Worm (Caenorhabditis elegans) whole organism, L3 larva: Measurements from ENCODE around the gene nekl-3.

Experiments
- R02D3.7 ChIP-seq: fragments of 150-350 bp; optimal IDR thresholded peaks from 2 replicates; lab custom pipeline; 2014; ENCODE audit warnings: missing biosample characterization, missing genetic modification characterization
- ceh-16 ChIP-seq: sonication (generic microtip); optimal IDR thresholded peaks from 2 replicates; lab custom pipeline; 2017; ENCODE audit warnings: missing biosample characterization, missing genetic modification characterization
- ceh-28 ChIP-seq: fragments of 150-350 bp; optimal IDR thresholded peaks from 2 replicates; lab custom pipeline; 2014; ENCODE audit warnings: missing biosample characterization, missing genetic modification reagents, missing genetic modification characterization
- ceh-82 ChIP-seq: fragments of 150-350 bp; optimal IDR thresholded peaks from 2 replicates; lab custom pipeline; 2014; ENCODE audit warnings: missing biosample characterization, missing genetic modification characterization
- ceh-9 ChIP-seq: sonication (generic microtip); optimal IDR thresholded peaks from 2 replicates; lab custom pipeline; 2018; ENCODE audit warnings: missing biosample characterization, missing genetic modification characterization
- egl-5 ChIP-seq: fragments of 150-350 bp; optimal IDR thresholded peaks from 2 replicates; lab custom pipeline; 2017; ENCODE audit warnings: missing biosample characterization, missing genetic modification reagents, missing genetic modification characterization, inconsistent platforms
- elt-1 ChIP-seq: fragments of 150-350 bp; optimal IDR thresholded peaks from 2 replicates; lab custom pipeline; 2014; ENCODE audit warnings: missing biosample characterization, missing genetic modification characterization
- elt-2 ChIP-seq: sonication (generic microtip); optimal IDR thresholded peaks from 2 replicates; lab custom pipeline; 2016; ENCODE audit warnings: missing genetic modification reagents, mild to moderate bottlenecking, missing genetic modification characterization, missing compliant biosample characterization
- elt-3 ChIP-seq, 3 experiments: fragments of 150-350 bp in 1 of 3; sonication (generic microtip) in 2 of 3; optimal IDR thresholded peaks; 2 replicates in 2 of 3; 4 replicates in 1 of 3; lab custom pipeline; 2014 to 2017; ENCODE audit warnings: missing biosample characterization in 3 of 3, missing genetic modification characterization in 3 of 3
- eor-1 ChIP-seq, 2 experiments: fragments of 150-350 bp; optimal IDR thresholded peaks; 2 replicates each; lab custom pipeline; 2014 to 2018; ENCODE audit warnings: missing biosample characterization in 2 of 2, missing genetic modification characterization in 2 of 2
- fkh-2 ChIP-seq: fragments of 150-350 bp; optimal IDR thresholded peaks from 2 replicates; lab custom pipeline; 2014; ENCODE audit warnings: missing biosample characterization, missing genetic modification reagents, missing genetic modification characterization
- jun-1 ChIP-seq: fragments of 150-350 bp; optimal IDR thresholded peaks from 2 replicates; lab custom pipeline; 2014; ENCODE audit warnings: missing biosample characterization, missing genetic modification reagents, missing genetic modification characterization
- lin-15B ChIP-seq: fragments of 150-350 bp; optimal IDR thresholded peaks from 2 replicates; lab custom pipeline; 2014; ENCODE audit warnings: missing biosample characterization, missing genetic modification characterization
- lsy-12 ChIP-seq: sonication (generic microtip); optimal IDR thresholded peaks from 2 replicates; lab custom pipeline; 2016; ENCODE audit warnings: mild to moderate bottlenecking, missing genetic modification characterization, missing compliant biosample characterization
- mdl-1 ChIP-seq: fragments of 150-350 bp; optimal IDR thresholded peaks from 2 replicates; lab custom pipeline; 2014; ENCODE audit warnings: missing biosample characterization, missing genetic modification characterization
- mml-1 ChIP-seq: fragments of 150-350 bp; sonication (generic microtip); optimal IDR thresholded peaks from 3 replicates; lab custom pipeline; 2014; ENCODE audit warnings: missing biosample characterization, missing genetic modification characterization
- nhr-23 ChIP-seq: fragments of 150-350 bp; optimal IDR thresholded peaks from 2 replicates; lab custom pipeline; 2014; ENCODE audit warnings: missing biosample characterization, missing genetic modification reagents, missing genetic modification characterization
- nhr-237 ChIP-seq: fragments of 150-350 bp; optimal IDR thresholded peaks from 2 replicates; lab custom pipeline; 2014; ENCODE audit warnings: missing biosample characterization, missing genetic modification characterization
- nhr-25 ChIP-seq: sonication (generic microtip); optimal IDR thresholded peaks from 2 replicates; lab custom pipeline; 2017; ENCODE audit warnings: missing biosample characterization, missing genetic modification characterization
- nhr-28 ChIP-seq: fragments of 150-350 bp; optimal IDR thresholded peaks from 2 replicates; lab custom pipeline; 2014; ENCODE audit warnings: missing biosample characterization, missing genetic modification characterization
- nhr-43 ChIP-seq: sonication (generic microtip); optimal IDR thresholded peaks from 2 replicates; lab custom pipeline; 2016; ENCODE audit warnings: mild to moderate bottlenecking, missing genetic modification characterization, missing compliant biosample characterization; ENCODE audit not compliant: poor library complexity, severe bottlenecking
- nhr-67 ChIP-seq: fragments of 150-350 bp; optimal IDR thresholded peaks from 2 replicates; lab custom pipeline; 2014; ENCODE audit warnings: missing biosample characterization, missing genetic modification characterization
- nhr-77 ChIP-seq: fragments of 150-350 bp; optimal IDR thresholded peaks from 2 replicates; lab custom pipeline; 2014; ENCODE audit warnings: missing biosample characterization, missing genetic modification characterization
- pha-4 ChIP-seq: fragments of 150-350 bp; optimal IDR thresholded peaks from 2 replicates; lab custom pipeline; 2014; ENCODE audit warnings: missing biosample characterization, missing genetic modification reagents, missing genetic modification characterization
- pqm-1 ChIP-seq: fragments of 150-350 bp; optimal IDR thresholded peaks from 2 replicates; lab custom pipeline; 2017; ENCODE audit warnings: missing biosample characterization, missing genetic modification characterization, inconsistent platforms
- skn-1 ChIP-seq: fragments of 150-350 bp; optimal IDR thresholded peaks from 2 replicates; lab custom pipeline; 2014; ENCODE audit warnings: missing biosample characterization, missing genetic modification characterization
- snpc-4 ChIP-seq: fragments of 150-350 bp; optimal IDR thresholded peaks from 2 replicates; lab custom pipeline; 2014; ENCODE audit warnings: missing biosample characterization, missing genetic modification characterization
- tbx-2 ChIP-seq: sonication (generic microtip); optimal IDR thresholded peaks from 2 replicates; lab custom pipeline; 2016; ENCODE audit warnings: mild to moderate bottlenecking, missing genetic modification characterization, missing compliant biosample characterization
- unc-39 ChIP-seq: sonication (generic microtip); optimal IDR thresholded peaks from 4 replicates; lab custom pipeline; 2017; ENCODE audit warnings: missing biosample characterization, missing genetic modification characterization
- unc-62 ChIP-seq: fragments of 150-350 bp; sonication (generic microtip); optimal IDR thresholded peaks from 4 replicates; lab custom pipeline; 2014; ENCODE audit warnings: missing biosample characterization, missing genetic modification reagents, missing genetic modification characterization
- zag-1 ChIP-seq: fragments of 150-350 bp; optimal IDR thresholded peaks from 2 replicates; lab custom pipeline; 2014; ENCODE audit warnings: missing biosample characterization, missing genetic modification characterization
- ztf-4 ChIP-seq: fragments of 150-350 bp; optimal IDR thresholded peaks from 2 replicates; lab custom pipeline; 2014; ENCODE audit warnings: missing biosample characterization, missing genetic modification characterization

Gene nekl-3

DNA sequence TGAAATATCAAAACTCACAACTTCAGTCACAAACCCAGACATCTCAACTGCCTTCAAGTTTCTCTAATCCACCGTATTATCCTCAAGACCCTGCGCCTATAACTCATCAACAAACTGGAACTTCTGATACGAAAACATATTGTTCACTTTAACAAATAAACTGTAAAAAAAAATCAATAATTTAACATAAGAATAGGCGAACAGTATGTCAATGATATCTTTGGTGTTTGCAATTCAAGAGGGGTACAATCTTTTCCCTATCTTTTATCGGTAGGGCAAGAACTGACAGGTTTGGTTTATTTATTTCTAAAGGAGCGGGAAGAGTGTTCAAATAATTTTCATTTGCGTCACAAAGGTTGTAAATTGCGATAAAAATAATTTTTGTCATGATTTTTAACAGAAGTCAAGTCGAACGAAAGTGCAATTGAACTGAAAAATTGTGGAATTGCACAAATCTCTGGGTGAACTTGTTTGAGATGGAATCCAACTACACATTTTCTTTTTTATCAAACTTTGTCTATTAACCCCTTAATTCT is 28.3 kb downstream of the nekl-3 start (continued):
- TF ChIP-seq R02D3.7 (peak; percentile 91), ceh-82 (tag; lab: Kevin White, UChicago) (peak; percentile 96), elt-1 (peak; percentile 75), nhr-23 (peak; percentile 99), nhr-67 (peak; percentile 58), nhr-77 (tag; lab: Kevin White, UChicago) (peak; percentile 98), nhr-43 (tag; lab: Kevin White, UChicago) (peak; percentile 99)
- TF ChIP-seq, all 47 proteins: peak for 43

DNA sequence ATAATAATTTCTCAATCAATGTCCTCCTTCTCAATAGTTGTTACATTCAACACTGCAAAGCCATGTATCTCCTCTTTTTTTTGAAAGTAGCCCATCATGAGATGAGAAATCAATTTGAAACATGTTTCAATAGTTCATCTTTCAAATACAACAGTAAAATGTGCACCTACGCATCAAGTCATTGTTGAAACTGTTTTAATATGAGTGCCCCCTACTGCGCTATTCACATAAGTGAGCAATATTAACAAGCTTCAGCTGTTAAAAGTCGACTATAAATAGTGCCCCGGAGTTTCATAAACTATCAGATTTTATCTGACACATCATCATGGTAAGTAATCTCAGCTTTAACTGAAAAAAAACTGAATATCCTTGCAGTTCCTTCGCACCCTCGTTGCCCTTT is 30.8 kb downstream of the nekl-3 start, which contains the start of the genes nspc-15 and F19H6.6:
nspc-15 (plus strand) TSS at position 301 of the 400 bp plus-strand sequence.
F19H6.6 (plus strand) TSS at position 384 of the 400 bp plus-strand sequence.
- TF ChIP-seq ceh-9 (tag; lab: Kevin White, UChicago) (no peak), snpc-4 (tag; lab: Kevin White, UChicago) (no peak), unc-39 (tag; lab: Kevin White, UChicago) (no peak), skn-1 (no peak), elt-2 (no peak), nhr-28 (tag; lab: Kevin White, UChicago) (no peak)
- TF ChIP-seq, all 47 proteins: peak for 0

DNA sequence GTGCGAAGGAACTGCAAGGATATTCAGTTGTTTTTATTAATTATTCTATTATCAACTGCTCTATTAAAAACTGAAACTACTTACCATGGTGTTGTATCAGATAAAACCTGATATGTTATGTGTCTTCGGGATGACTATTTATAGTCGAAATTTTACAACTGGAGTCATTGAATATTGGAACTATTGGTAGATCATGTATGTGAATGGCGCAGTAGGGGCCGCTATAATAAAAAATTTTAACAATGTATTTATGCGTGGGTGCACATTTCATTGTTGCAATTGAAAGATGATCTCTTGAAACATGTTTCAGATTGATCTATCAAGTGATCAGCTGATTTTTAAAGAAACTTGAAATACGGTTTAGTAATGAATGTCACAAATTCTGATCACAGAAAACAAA is 32.3 kb downstream of the nekl-3 start, which contains the start of gene nspc-14:
nspc-14 (minus strand) TSS at position 101 of the 400 bp plus-strand sequence.
- TF ChIP-seq fkh-2 = no peak
- no peak for TF ChIP-seq zag-1
- TF ChIP-seq, all 47 proteins: peak for 0

DNA sequence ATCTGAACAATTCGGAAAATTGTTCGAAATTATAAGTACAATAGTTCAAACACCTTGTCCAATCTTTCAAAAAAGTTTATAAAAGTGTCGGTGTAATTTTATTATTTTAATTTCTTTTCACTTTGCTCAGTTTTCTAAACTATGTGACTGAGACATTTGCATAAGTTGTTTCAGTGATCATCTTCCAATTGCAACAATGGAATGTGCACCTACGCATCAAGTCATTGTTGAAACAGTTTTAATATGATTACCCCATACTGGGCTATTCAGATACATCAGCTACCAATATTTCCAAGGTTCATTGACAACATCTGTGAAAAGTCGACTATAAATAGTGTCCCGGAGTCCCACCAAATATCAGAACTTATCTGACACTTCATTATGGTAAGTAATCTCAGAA is 34.2 kb downstream of the nekl-3 start, which contains the start of gene nspc-13:
nspc-13 (plus strand) TSS at position 301 of the 400 bp plus-strand sequence.
- no peak for TF ChIP-seq lin-15B
- no peak for TF ChIP-seq nhr-43 (tag; lab: Kevin White, UChicago)
- no peak for TF ChIP-seq nhr-77 (tag; lab: Kevin White, UChicago)
- TF ChIP-seq mdl-1 = no peak

DNA sequence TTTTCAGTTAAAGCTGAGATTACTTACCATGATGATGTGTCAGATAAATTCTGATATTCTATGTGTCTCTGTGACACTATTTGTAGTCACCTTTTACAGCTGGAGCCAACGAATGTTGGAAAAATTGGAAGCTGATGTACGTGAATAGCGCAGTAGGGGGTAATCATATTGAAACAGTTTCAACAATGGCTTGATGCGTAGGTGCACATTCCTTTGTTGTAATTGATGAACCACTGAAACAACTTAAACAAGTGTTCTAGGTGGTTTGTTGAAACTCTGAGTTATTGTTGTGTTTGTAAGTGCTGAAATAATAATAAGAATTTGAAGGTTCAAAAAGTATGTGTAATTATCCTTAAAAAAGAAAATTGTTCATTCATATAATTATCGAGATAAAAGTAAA is 34.7 kb downstream of the nekl-3 start, which contains the start of gene nspc-12:
nspc-12 (minus strand) TSS at position 101 of the 400 bp plus-strand sequence.
- TF ChIP-seq ceh-16 (no peak), nhr-25 (tag; lab: Kevin White, UChicago) (no peak), lsy-12 (tag; lab: Kevin White, UChicago) (no peak), nhr-237 (tag; lab: Kevin White, UChicago) (no peak), ztf-4 (tag; lab: Kevin White, UChicago) (no peak), mdl-1 (no peak), eor-1 (tag; optimal IDR thresholded peaks at IDR 0.05; lab: Kevin White, UChicago) (no peak), R02D3.7 (no peak), egl-5 (tag; lab: Kevin White, UChicago) (no peak)

DNA sequence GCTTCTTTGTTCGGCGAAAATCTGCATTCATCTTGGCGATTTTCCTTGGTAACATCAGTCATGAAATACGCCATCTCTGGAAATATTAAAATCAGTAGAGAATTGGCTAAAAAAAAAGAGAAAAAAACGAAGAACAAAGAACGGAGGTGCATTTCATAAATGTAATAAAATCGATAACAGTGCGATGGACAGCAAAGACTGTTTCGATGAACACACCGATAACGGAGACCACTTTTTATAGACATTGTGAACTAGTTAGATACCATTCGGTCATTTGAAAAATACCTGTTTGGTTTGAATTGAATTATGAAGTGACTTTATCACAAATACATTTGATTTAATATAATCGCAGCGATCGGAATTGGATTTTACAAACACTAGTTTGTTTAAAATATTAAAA is 38.4 kb downstream of the nekl-3 start, which contains the start of gene F42F12.4:
F42F12.4 (minus strand) TSS at position 76 of the 400 bp plus-strand sequence.
- TF ChIP-seq tbx-2 = no peak
- no peak for TF ChIP-seq elt-3 (tag; optimal IDR thresholded peaks at IDR 0.05; lab: Kevin White, UChicago)
- TF ChIP-seq ceh-28 (tag; lab: Kevin White, UChicago) = peak; percentile 63
- TF ChIP-seq eor-1 (tag; optimal IDR thresholded peaks at IDR 0.05; lab: Kevin White, UChicago) = no peak
- TF ChIP-seq nhr-237 (tag; lab: Kevin White, UChicago) = no peak
- TF ChIP-seq jun-1 (tag; lab: Kevin White, UChicago) = no peak
- TF ChIP-seq ceh-16 = no peak
- TF ChIP-seq elt-2 = peak; percentile 29
- peak; percentile 3 for TF ChIP-seq pqm-1

DNA sequence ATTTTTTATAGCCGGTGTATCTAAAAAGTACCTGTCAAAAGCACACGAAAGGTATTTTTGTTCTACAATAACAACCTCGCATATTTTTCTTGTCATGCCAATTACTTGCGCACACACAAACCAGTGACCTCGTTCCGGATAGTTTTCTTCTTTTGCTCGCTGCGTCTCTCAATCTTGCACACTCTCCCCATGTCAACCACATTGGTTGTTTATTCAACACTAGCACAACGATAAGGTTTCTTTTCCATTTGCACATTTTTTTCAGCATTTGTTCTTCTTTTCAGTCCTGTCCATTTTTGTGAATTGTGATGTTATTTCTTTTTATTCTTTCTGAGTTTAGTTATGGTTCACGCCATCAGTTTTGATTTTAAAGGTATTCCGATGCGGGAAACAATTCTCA is 41.1 kb downstream of the nekl-3 start, which contains the start of gene F42F12.3:
F42F12.3 (plus strand) TSS at position 372 of the 400 bp plus-strand sequence.
- TF ChIP-seq ztf-4 (tag; lab: Kevin White, UChicago) (no peak), nhr-237 (tag; lab: Kevin White, UChicago) (no peak), mml-1 (tag; lab: Kevin White, UChicago) (no peak), nhr-23 (peak; percentile 14), unc-62 (no peak), pha-4 (peak; percentile 55), pqm-1 (peak; percentile 45), tbx-2 (no peak), elt-2 (peak; percentile 15)
